Fruit fly (Drosophila melanogaster) whole organism, larva: ENCODE results near the gene qless.

Experiments
- noc ChIP-seq: fragments of 200-800 bp; sonication (Bioruptor generic); optimal IDR thresholded peaks from 3 replicates; lab custom pipeline; 2019; ENCODE audit warnings: missing biosample characterization, mild to moderate bottlenecking, missing genetic modification characterization, moderate library complexity

Gene qless

dm6 chr3R:31221337-31222047, 30.9 kb downstream of the qless start:
- peak; percentile 25 for TF ChIP-seq noc (tag; lab: Kevin White, UChicago)

- no peak for TF ChIP-seq noc (tag; lab: Kevin White, UChicago)
Measured at dm6 chr3R:31220456-31221336, 31.7 kb downstream of the qless start, which contains the start of gene CG12054. Gene CG12054, plus strand, starts transcription at chr3R:31220702.

- TF ChIP-seq noc (tag; lab: Kevin White, UChicago): peak; percentile 48
Measured at dm6 chr3R:31218997-31219992, 33.1 kb downstream of the qless start, which contains the start of gene ATPsynC. Gene ATPsynC, minus strand, starts transcription at chr3R:31219630.

- peak; percentile 10 for TF ChIP-seq noc (tag; lab: Kevin White, UChicago)
Measured at dm6 chr3R:31218214-31218876, 34.1 kb downstream of the qless start.

- TF ChIP-seq noc (tag; lab: Kevin White, UChicago): no peak
Measured at dm6 chr3R:31215830-31216229, 36.6 kb downstream of the qless start, which contains the start of gene CG15561. Gene CG15561, minus strand, starts transcription at chr3R:31215942.

dm6 chr3R:31213227-31213626, 39.2 kb downstream of the qless start, which contains the start of the genes Zwilch and CG1542:
Gene Zwilch, minus strand, starts transcription at chr3R:31213376.
Gene CG1542, plus strand, starts transcription at chr3R:31213458.
- TF ChIP-seq noc (tag; lab: Kevin White, UChicago): no peak

- no peak for TF ChIP-seq noc (tag; lab: Kevin White, UChicago)
Measured at dm6 chr3R:31210630-31211029, 41.8 kb downstream of the qless start, which contains the start of gene chp. Gene chp, minus strand, starts transcription at chr3R:31210730.

dm6 chr3R:31197142-31197994, 55.0 kb downstream of the qless start:
- TF ChIP-seq noc (tag; lab: Kevin White, UChicago): peak; percentile 8

- TF ChIP-seq noc (tag; lab: Kevin White, UChicago): peak; percentile 79
Measured at dm6 chr3R:31196731-31197130, 55.7 kb downstream of the qless start, which contains the start of gene CG1544. Gene CG1544, plus strand, starts transcription at chr3R:31196916.

- peak; percentile 15 for TF ChIP-seq noc (tag; lab: Kevin White, UChicago)
Measured at dm6 chr3R:31195695-31196113, 56.7 kb downstream of the qless start, which contains the start of gene mesh. Gene mesh, minus strand, starts transcription at chr3R:31195762.

- TF ChIP-seq noc (tag; lab: Kevin White, UChicago): no peak
Measured at dm6 chr3R:31194627-31195026, 57.8 kb downstream of the qless start.

dm6 chr3R:31193062-31193461, 59.3 kb downstream of the qless start, which contains the start of gene bnk:
Gene bnk, plus strand, starts transcription at chr3R:31193362.
- no peak for TF ChIP-seq noc (tag; lab: Kevin White, UChicago)
